Fruit fly (Drosophila melanogaster) whole organism, embryonic: ENCODE measurements around the gene Tasp1.

Experiments used
- ATbp ChIP-seq: fragments of 200-800 bp; sonication (Bioruptor generic); optimal IDR thresholded peaks from 2 replicates; lab custom pipeline; 2017; ENCODE audit warnings: missing biosample characterization, mild to moderate bottlenecking, missing genetic modification characterization, missing genetic modification reagents
- CG12744 ChIP-seq: fragments of 200-800 bp; sonication (Bioruptor generic); optimal IDR thresholded peaks from 2 replicates; lab custom pipeline; 2016; ENCODE audit warnings: missing biosample characterization, missing genetic modification characterization
- CoRest ChIP-seq: fragments of 200-800 bp; sonication (Bioruptor generic); optimal IDR thresholded peaks from 3 replicates; lab custom pipeline; 2018; ENCODE audit warnings: missing biosample characterization, mild to moderate bottlenecking, missing genetic modification characterization, moderate library complexity

- TF ChIP-seq CoRest (tag; lab: Kevin White, UChicago) (peak; percentile 81), ATbp (GFP tag; lab: Kevin White, UChicago) (no peak), CG12744 (peak; percentile 61)
Observed at dm6 chr3L:16113607-16114337, 26.4 kb upstream of the Tasp1 start.
